Worm (Caenorhabditis elegans) whole organism, late embryonic: ENCODE measurements around the gene cest-8.

Source experiments
- C38D4.7 ChIP-seq: fragments of 200-800 bp; sonication (Bioruptor generic); optimal IDR thresholded peaks from 2 replicates; lab custom pipeline; 2018; ENCODE audit warnings: mild to moderate bottlenecking, missing genetic modification characterization, moderate library complexity, missing compliant biosample characterization
- ama-1 ChIP-seq: fragments of 150-350 bp; optimal IDR thresholded peaks from 2 replicates; lab custom pipeline; 2014
- ceh-2 ChIP-seq: sonication (generic microtip); optimal IDR thresholded peaks from 2 replicates; lab custom pipeline; 2016; ENCODE audit warnings: missing genotype, missing genetic modification characterization, missing compliant biosample characterization
- ceh-9 ChIP-seq: sonication (generic microtip); optimal IDR thresholded peaks from 2 replicates; lab custom pipeline; 2016; ENCODE audit warnings: mild to moderate bottlenecking, missing genetic modification characterization, inconsistent platforms, missing compliant biosample characterization
- che-1 ChIP-seq: sonication (generic microtip); optimal IDR thresholded peaks from 2 replicates; lab custom pipeline; 2016; ENCODE audit warnings: mild to moderate bottlenecking, missing genetic modification characterization, missing compliant biosample characterization
- ets-4 ChIP-seq: sonication (generic microtip); optimal IDR thresholded peaks from 2 replicates; lab custom pipeline; 2016; ENCODE audit warnings: missing genetic modification characterization, missing compliant biosample characterization
- eyg-1 ChIP-seq: sonication (generic microtip); optimal IDR thresholded peaks from 2 replicates; lab custom pipeline; 2016; ENCODE audit warnings: missing genotype, missing genetic modification characterization, missing compliant biosample characterization
- fkh-10 ChIP-seq: fragments of 150-350 bp; optimal IDR thresholded peaks from 2 replicates; lab custom pipeline; 2014; ENCODE audit warnings: missing biosample characterization, missing genetic modification reagents, missing genetic modification characterization
- nhr-11 ChIP-seq: fragments of 150-350 bp; optimal IDR thresholded peaks from 2 replicates; lab custom pipeline; 2014; ENCODE audit warnings: missing biosample characterization, missing genetic modification characterization
- pag-3 ChIP-seq: sonication (generic microtip); optimal IDR thresholded peaks from 2 replicates; lab custom pipeline; 2016; ENCODE audit warnings: missing compliant biosample characterization, missing genetic modification characterization, borderline replicate concordance
- syd-9 ChIP-seq: sonication (generic microtip); optimal IDR thresholded peaks from 2 replicates; lab custom pipeline; 2016; ENCODE audit warnings: mild to moderate bottlenecking, missing genetic modification characterization, moderate library complexity, missing compliant biosample characterization
- tbx-2 ChIP-seq: sonication (generic microtip); optimal IDR thresholded peaks from 2 replicates; lab custom pipeline; 2016; ENCODE audit warnings: missing genetic modification characterization, missing compliant biosample characterization

DNA sequence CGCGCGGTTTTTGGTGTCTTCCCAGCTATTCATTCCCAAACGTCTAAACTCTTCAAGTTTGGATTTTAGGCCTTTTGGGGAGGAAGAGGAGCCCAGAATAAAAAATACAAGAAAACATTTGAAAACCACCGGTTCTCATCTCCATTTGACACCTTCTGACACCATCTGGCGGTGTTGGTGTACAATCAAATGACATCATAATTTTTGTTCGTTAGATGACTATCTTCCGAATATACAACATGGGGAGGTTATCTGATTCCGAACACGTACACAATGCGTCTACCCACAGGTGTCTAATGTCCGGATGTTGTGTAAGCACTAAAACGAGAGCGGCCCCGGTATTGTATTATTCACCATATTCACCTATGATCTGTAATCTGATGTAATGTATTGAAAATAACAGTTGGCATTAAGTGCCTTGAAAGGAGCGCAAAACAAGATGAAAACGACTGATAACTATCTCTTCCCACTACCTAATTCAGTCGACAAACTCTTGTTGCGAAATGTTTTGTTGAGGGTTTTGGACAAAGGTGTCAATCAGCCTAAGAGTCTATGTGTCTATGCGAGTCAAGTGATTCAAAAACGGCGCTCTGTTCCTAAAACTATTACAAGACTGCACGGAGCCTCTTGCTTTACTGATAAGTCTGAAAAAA is 46.9 kb upstream of the cest-8 start:
- TF ChIP-seq tbx-2 (tag; lab: Kevin White, UChicago) (no peak), nhr-11 (no peak), syd-9 (no peak), ets-4 (tag; lab: Kevin White, UChicago) (no peak), C38D4.7 (GFP tag; lab: Kevin White, UChicago) (no peak), ceh-2 (tag; lab: Kevin White, UChicago) (no peak), che-1 (tag; lab: Kevin White, UChicago) (no peak), ama-1 (lab: Kevin White, UChicago) (no peak), ceh-9 (no peak), fkh-10 (GFP tag; lab: Kevin White, UChicago) (no peak), pag-3 (tag; lab: Kevin White, UChicago) (no peak), eyg-1 (tag; lab: Kevin White, UChicago) (no peak)
